Worm (Caenorhabditis elegans): ENCODE measurements around the gene R09F10.5.

The R09F10.5 gene

ce11 chrX:8307600-8307999, at the start of gene R09F10.5:
Gene R09F10.5 (minus strand): TSS chrX:8307700.
- TF ChIP-seq lin-14 (GFP tag; optimal IDR thresholded peaks at IDR 0.05) (peak; percentile 15), ces-1 (GFP tag; optimal IDR thresholded peaks at IDR 0.05) (peak; percentile 19), ztf-11 (tag; optimal IDR thresholded peaks at IDR 0.05) (no peak)

ce11 chrX:8356305-8356704, 48.8 kb upstream of the R09F10.5 start:
- TF ChIP-seq skn-1 (tag; optimal IDR thresholded peaks at IDR 0.05): no peak
- no peak for TF ChIP-seq swsn-7 (tag; optimal IDR thresholded peaks at IDR 0.05)
- TF ChIP-seq aha-1 (tag; optimal IDR thresholded peaks at IDR 0.05): no peak
- no peak for TF ChIP-seq nhr-77 (tag; optimal IDR thresholded peaks at IDR 0.05)
- no peak for TF ChIP-seq alr-1 (tag; optimal IDR thresholded peaks at IDR 0.05; ENCODE audit: borderline replicate concordance)
- TF ChIP-seq ceh-63 (GFP tag; optimal IDR thresholded peaks at IDR 0.05): no peak
- TF ChIP-seq C16A3.4 (tag; optimal IDR thresholded peaks at IDR 0.05): no peak
- TF ChIP-seq nhr-71 (tag; optimal IDR thresholded peaks at IDR 0.05): peak; percentile 39
- TF ChIP-seq lin-39 (tag; optimal IDR thresholded peaks at IDR 0.05): no peak
- no peak for TF ChIP-seq mab-9 (GFP tag; IDR thresholded peaks at IDR 0.05)
- no peak for TF ChIP-seq fkh-4 (tag; optimal IDR thresholded peaks at IDR 0.05; ENCODE audit: borderline replicate concordance)
- no peak for TF ChIP-seq pag-3 (tag; optimal IDR thresholded peaks at IDR 0.05; ENCODE audit: borderline replicate concordance, insufficient read depth)
- no peak for TF ChIP-seq jun-1 (tag; optimal IDR thresholded peaks at IDR 0.05)
- TF ChIP-seq egl-13 (tag; optimal IDR thresholded peaks at IDR 0.05): no peak
- TF ChIP-seq ceh-8 (GFP tag; optimal IDR thresholded peaks at IDR 0.05): peak; percentile 18
- no peak for TF ChIP-seq xbp-1 (tag; optimal IDR thresholded peaks at IDR 0.05)
- no peak for TF ChIP-seq nhr-237 (tag; optimal IDR thresholded peaks at IDR 0.05)
- peak; percentile 11 for TF ChIP-seq nhr-20 (tag; optimal IDR thresholded peaks at IDR 0.05)
- TF ChIP-seq hlh-4 (tag; optimal IDR thresholded peaks at IDR 0.05): no peak
- TF ChIP-seq lin-15B (tag; optimal IDR thresholded peaks at IDR 0.05): no peak
- TF ChIP-seq fkh-8 (tag; optimal IDR thresholded peaks at IDR 0.05): peak; percentile 19
- no peak for TF ChIP-seq C04F5.9 (tag; optimal IDR thresholded peaks at IDR 0.05)
- TF ChIP-seq lin-35 (GFP tag; optimal IDR thresholded peaks at IDR 0.05): peak in 1 of 2 experiments; percentile 20
- no peak for TF ChIP-seq F16B12.6 (tag; optimal IDR thresholded peaks at IDR 0.05)
- TF ChIP-seq nhr-85 (tag): no peak
- TF ChIP-seq fos-1 (tag; optimal IDR thresholded peaks at IDR 0.05): no peak
- TF ChIP-seq elt-2 (tag; optimal IDR thresholded peaks at IDR 0.05): peak; percentile 73
- no peak for TF ChIP-seq unc-30 (tag; optimal IDR thresholded peaks at IDR 0.05)

- TF ChIP-seq sup-37 (GFP tag; optimal IDR thresholded peaks at IDR 0.05) (no peak), lin-35 (GFP tag; optimal IDR thresholded peaks at IDR 0.05) (peak in 1 of 2 experiments; percentile 10), unc-30 (tag; optimal IDR thresholded peaks at IDR 0.05) (no peak), elt-2 (tag; optimal IDR thresholded peaks at IDR 0.05) (peak; percentile 69), lin-14 (GFP tag; optimal IDR thresholded peaks at IDR 0.05) (no peak), ces-1 (GFP tag; optimal IDR thresholded peaks at IDR 0.05) (no peak), fkh-4 (tag; optimal IDR thresholded peaks at IDR 0.05; ENCODE audit: borderline replicate concordance) (no peak), unc-98 (GFP tag; IDR thresholded peaks at IDR 0.05) (no peak), ceh-88 (GFP tag; IDR thresholded peaks at IDR 0.05) (no peak), fos-1 (tag; optimal IDR thresholded peaks at IDR 0.05) (no peak), swsn-7 (tag; optimal IDR thresholded peaks at IDR 0.05) (no peak), efl-1 (optimal IDR thresholded peaks at IDR 0.05) (no peak), efl-1 (GFP tag; optimal IDR thresholded peaks at IDR 0.05 in 1 of 2) (peak in 1 of 2 experiments; percentile 24), tlp-1 (tag; optimal IDR thresholded peaks at IDR 0.05) (no peak), unc-62 (GFP tag; optimal IDR thresholded peaks at IDR 0.05) (no peak)
Observed at ce11 chrX:8355350-8355749, 47.9 kb upstream of the R09F10.5 start.

ce11 chrX:8354284-8354784, 46.8 kb upstream of the R09F10.5 start:
- no peak for TF ChIP-seq ama-1 (optimal IDR thresholded peaks at IDR 0.05)
- no peak for TF ChIP-seq nhr-76 (tag; optimal IDR thresholded peaks at IDR 0.05)
- TF ChIP-seq nhr-71 (tag; optimal IDR thresholded peaks at IDR 0.05): peak; percentile 31
- no peak for TF ChIP-seq lir-3 (tag; optimal IDR thresholded peaks at IDR 0.05; ENCODE audit: poor library complexity)
- no peak for TF ChIP-seq efl-1 (optimal IDR thresholded peaks at IDR 0.05)
- TF ChIP-seq efl-1 (GFP tag; optimal IDR thresholded peaks at IDR 0.05 in 1 of 2): peak in 1 of 2 experiments; percentile 90
- peak; percentile 26 for TF ChIP-seq fkh-8 (tag; optimal IDR thresholded peaks at IDR 0.05)
- TF ChIP-seq aha-1 (tag; optimal IDR thresholded peaks at IDR 0.05): no peak
- no peak for TF ChIP-seq mab-9 (GFP tag; IDR thresholded peaks at IDR 0.05)
- TF ChIP-seq mdl-1 (tag; optimal IDR thresholded peaks at IDR 0.05): no peak
- no peak for TF ChIP-seq ceh-63 (GFP tag; optimal IDR thresholded peaks at IDR 0.05)
- TF ChIP-seq dsc-1 (tag; optimal IDR thresholded peaks at IDR 0.05): peak; percentile 93
- TF ChIP-seq nhr-47 (tag; optimal IDR thresholded peaks at IDR 0.05): peak; percentile 1
- TF ChIP-seq F16B12.6 (tag; optimal IDR thresholded peaks at IDR 0.05): no peak
- TF ChIP-seq sox-4 (tag; optimal IDR thresholded peaks at IDR 0.05): peak; percentile 7
- TF ChIP-seq unc-86 (tag; optimal IDR thresholded peaks at IDR 0.05): peak; percentile 68
- TF ChIP-seq lin-14 (GFP tag; optimal IDR thresholded peaks at IDR 0.05): no peak
- TF ChIP-seq blmp-1 (tag; optimal IDR thresholded peaks at IDR 0.05): no peak
